Fruit fly (Drosophila melanogaster) whole organism, prepupa: ENCODE measurements around the gene CG4036.

Experiments
- Blimp-1 ChIP-seq: fragments of 200-800 bp; sonication (Bioruptor generic); optimal IDR thresholded peaks from 3 replicates; lab custom pipeline; 2017; ENCODE audit warnings: missing biosample characterization, missing genetic modification characterization, mild to moderate bottlenecking, moderate library complexity, missing genetic modification reagents
- CG10631 ChIP-seq: fragments of 200-800 bp; sonication (Bioruptor generic); optimal IDR thresholded peaks from 2 replicates; lab custom pipeline; 2016; ENCODE audit warnings: missing biosample characterization, missing genetic modification characterization
- CG10669 ChIP-seq: fragments of 200-800 bp; sonication (Bioruptor generic); optimal IDR thresholded peaks from 3 replicates; lab custom pipeline; 2018; ENCODE audit warnings: missing biosample characterization, mild to moderate bottlenecking, missing genetic modification characterization, moderate library complexity
- CG11294 ChIP-seq: fragments of 200-800 bp; sonication (Bioruptor generic); IDR thresholded peaks from 2 replicates; pipeline ENCODE4 v1.3.6; 2022; ENCODE audit warnings: missing biosample characterization, missing genetic modification characterization
- CG11902 ChIP-seq: fragments of 200-800 bp; sonication (Bioruptor generic); optimal IDR thresholded peaks from 3 replicates; lab custom pipeline; 2016; ENCODE audit warnings: missing biosample characterization, missing genetic modification characterization
- CG15336 ChIP-seq: fragments of 200-800 bp; sonication (Bioruptor generic); IDR thresholded peaks from 2 replicates; pipeline ENCODE4 v1.3.6; 2022; ENCODE audit warnings: missing biosample characterization, missing genetic modification characterization
- CG16779 ChIP-seq: fragments of 200-800 bp; sonication (Bioruptor generic); optimal IDR thresholded peaks from 3 replicates; lab custom pipeline; 2017; ENCODE audit warnings: missing biosample characterization, mild to moderate bottlenecking, missing genetic modification characterization
- CG3032 ChIP-seq: fragments of 200-800 bp; optimal IDR thresholded peaks from 2 replicates; lab custom pipeline; 2019; ENCODE audit warnings: missing biosample characterization, mild to moderate bottlenecking, missing genetic modification characterization, moderate library complexity
- CG32006 ChIP-seq: fragments of 200-800 bp; sonication (Bioruptor generic); optimal IDR thresholded peaks from 3 replicates; lab custom pipeline; 2017; ENCODE audit warnings: missing biosample characterization, mild to moderate bottlenecking, missing genetic modification characterization
- CG34406 ChIP-seq: fragments of 200-800 bp; sonication (Bioruptor generic); optimal IDR thresholded peaks from 3 replicates; lab custom pipeline; 2016; ENCODE audit warnings: missing biosample characterization, missing genetic modification characterization
- CG3919 ChIP-seq: fragments of 200-800 bp; sonication (Bioruptor generic); optimal IDR thresholded peaks from 3 replicates; lab custom pipeline; 2016; ENCODE audit warnings: missing biosample characterization, missing genetic modification characterization
- CG4318 ChIP-seq: fragments of 200-800 bp; sonication (Bioruptor generic); optimal IDR thresholded peaks from 3 replicates; lab custom pipeline; 2017; ENCODE audit warnings: missing biosample characterization, mild to moderate bottlenecking, missing genetic modification characterization
- CG6163 ChIP-seq: fragments of 200-800 bp; sonication (Bioruptor generic); IDR thresholded peaks from 3 replicates; pipeline ENCODE4 v1.3.6; 2022; ENCODE audit warnings: missing biosample characterization, missing genetic modification characterization
- CG6792 ChIP-seq: fragments of 200-800 bp; sonication (Bioruptor generic); optimal IDR thresholded peaks from 3 replicates; lab custom pipeline; 2016; ENCODE audit warnings: missing biosample characterization, missing genetic modification characterization
- CG6808 ChIP-seq: fragments of 200-800 bp; sonication (Bioruptor generic); optimal IDR thresholded peaks from 3 replicates; lab custom pipeline; 2017; ENCODE audit warnings: missing biosample characterization, missing genetic modification characterization, mild to moderate bottlenecking, moderate library complexity, missing genetic modification reagents
- CG6854 ChIP-seq: fragments of 200-800 bp; sonication (Bioruptor generic); optimal IDR thresholded peaks from 2 replicates; lab custom pipeline; 2017; ENCODE audit warnings: missing biosample characterization, mild to moderate bottlenecking, missing genetic modification characterization
- CG7368 ChIP-seq: fragments of 200-800 bp; sonication (Bioruptor generic); optimal IDR thresholded peaks from 3 replicates; lab custom pipeline; 2016; ENCODE audit warnings: missing biosample characterization, missing genetic modification characterization
- CG8119 ChIP-seq: fragments of 200-800 bp; sonication (Bioruptor generic); IDR thresholded peaks from 3 replicates; pipeline ENCODE4 v1.3.6; 2022; ENCODE audit warnings: missing biosample characterization, missing genetic modification characterization
- CG8319 ChIP-seq: fragments of 200-800 bp; sonication (Bioruptor generic); optimal IDR thresholded peaks from 3 replicates; lab custom pipeline; 2016; ENCODE audit warnings: missing biosample characterization, missing genetic modification characterization
- Eip75B ChIP-seq: fragments of 200-800 bp; sonication (Bioruptor generic); optimal IDR thresholded peaks from 3 replicates; lab custom pipeline; 2016; ENCODE audit warnings: missing biosample characterization, missing genetic modification characterization
- Eip78C ChIP-seq: fragments of 200-800 bp; sonication (Bioruptor generic); peaks from one replicate; lab custom pipeline; 2016; ENCODE audit warnings: missing biosample characterization, missing genetic modification characterization
- Ets21C ChIP-seq: fragments of 200-800 bp; sonication (Bioruptor generic); optimal IDR thresholded peaks from 3 replicates; lab custom pipeline; 2016; ENCODE audit warnings: missing biosample characterization, missing genetic modification characterization
- Hr39 ChIP-seq: fragments of 200-800 bp; sonication (Bioruptor generic); optimal IDR thresholded peaks from 2 replicates; lab custom pipeline; 2016; ENCODE audit warnings: missing biosample characterization, missing genetic modification characterization
- Hr4 ChIP-seq: fragments of 200-800 bp; sonication (Bioruptor generic); optimal IDR thresholded peaks from 3 replicates; lab custom pipeline; 2016; ENCODE audit warnings: missing biosample characterization, missing genetic modification characterization
- Lpt ChIP-seq: fragments of 200-800 bp; sonication (Bioruptor generic); optimal IDR thresholded peaks from 3 replicates; lab custom pipeline; 2016; ENCODE audit warnings: missing biosample characterization, missing genetic modification characterization
- Met ChIP-seq: fragments of 200-800 bp; sonication (Bioruptor generic); optimal IDR thresholded peaks from 3 replicates; lab custom pipeline; 2016; ENCODE audit warnings: missing biosample characterization, missing genetic modification characterization
- Smox ChIP-seq: fragments of 200-800 bp; sonication (Bioruptor generic); optimal IDR thresholded peaks from 3 replicates; lab custom pipeline; 2016; ENCODE audit warnings: missing biosample characterization, missing genetic modification characterization
- Sox14 ChIP-seq: fragments of 200-800 bp; sonication (Bioruptor generic); optimal IDR thresholded peaks from 3 replicates; lab custom pipeline; 2016; ENCODE audit warnings: missing biosample characterization, missing genetic modification characterization
- achi ChIP-seq: fragments of 200-800 bp; sonication (Bioruptor generic); optimal IDR thresholded peaks from 3 replicates; lab custom pipeline; 2016; ENCODE audit warnings: missing biosample characterization, missing genetic modification characterization
- cyc ChIP-seq: fragments of 200-800 bp; sonication (Bioruptor generic); optimal IDR thresholded peaks from 3 replicates; lab custom pipeline; 2016; ENCODE audit warnings: missing biosample characterization, missing genetic modification characterization
- dac ChIP-seq: fragments of 200-800 bp; sonication (Bioruptor generic); optimal IDR thresholded peaks from 2 replicates; lab custom pipeline; 2017; ENCODE audit warnings: missing biosample characterization, mild to moderate bottlenecking, missing genetic modification characterization
- esn ChIP-seq: fragments of 200-800 bp; sonication (Bioruptor generic); optimal IDR thresholded peaks from 2 replicates; lab custom pipeline; 2016; ENCODE audit warnings: missing biosample characterization, mild to moderate bottlenecking, missing genetic modification characterization, moderate library complexity
- fd59A ChIP-seq: fragments of 200-800 bp; sonication (Bioruptor generic); optimal IDR thresholded peaks from 2 replicates; lab custom pipeline; 2017; ENCODE audit warnings: missing biosample characterization, mild to moderate bottlenecking, missing genetic modification characterization, missing genetic modification reagents
- fkh ChIP-seq: fragments of 200-800 bp; sonication (Bioruptor generic); optimal IDR thresholded peaks from 3 replicates; lab custom pipeline; 2017; ENCODE audit warnings: missing biosample characterization, mild to moderate bottlenecking, missing genetic modification characterization, moderate library complexity
- lz ChIP-seq: fragments of 200-800 bp; sonication (Bioruptor generic); optimal IDR thresholded peaks from 3 replicates; lab custom pipeline; 2016; ENCODE audit warnings: missing biosample characterization, missing genetic modification characterization
- net ChIP-seq: fragments of 200-800 bp; sonication (Bioruptor generic); optimal IDR thresholded peaks from 3 replicates; lab custom pipeline; 2016; ENCODE audit warnings: missing biosample characterization, missing genetic modification characterization
- pdm3 ChIP-seq: fragments of 200-800 bp; sonication (Bioruptor generic); optimal IDR thresholded peaks from 3 replicates; lab custom pipeline; 2016; ENCODE audit warnings: missing biosample characterization, missing genetic modification characterization
- spab ChIP-seq: fragments of 200-800 bp; sonication (Bioruptor generic); optimal IDR thresholded peaks from 2 replicates; lab custom pipeline; 2017; ENCODE audit warnings: missing biosample characterization, mild to moderate bottlenecking, missing genetic modification characterization, missing genetic modification reagents
- ss ChIP-seq, 2 experiments: fragments of 200-800 bp; sonication (Bioruptor generic); optimal IDR thresholded peaks; 2 replicates in 1 of 2; 3 replicates in 1 of 2; lab custom pipeline; 2017 to 2018; ENCODE audit warnings: mild to moderate bottlenecking in 2 of 2, missing biosample characterization in 2 of 2, missing genetic modification characterization in 2 of 2, moderate library complexity in 1 of 2
- svp ChIP-seq: fragments of 200-800 bp; sonication (Bioruptor generic); peaks from one replicate; lab custom pipeline; 2016; ENCODE audit warnings: missing biosample characterization, missing genetic modification characterization
- topi ChIP-seq: fragments of 200-800 bp; sonication (Bioruptor generic); optimal IDR thresholded peaks from 3 replicates; lab custom pipeline; 2016; ENCODE audit warnings: missing biosample characterization, missing genetic modification characterization
- vri ChIP-seq: fragments of 200-800 bp; sonication (Bioruptor generic); optimal IDR thresholded peaks from 3 replicates; lab custom pipeline; 2016; ENCODE audit warnings: missing biosample characterization, mild to moderate bottlenecking, missing genetic modification characterization

Gene CG4036

DNA sequence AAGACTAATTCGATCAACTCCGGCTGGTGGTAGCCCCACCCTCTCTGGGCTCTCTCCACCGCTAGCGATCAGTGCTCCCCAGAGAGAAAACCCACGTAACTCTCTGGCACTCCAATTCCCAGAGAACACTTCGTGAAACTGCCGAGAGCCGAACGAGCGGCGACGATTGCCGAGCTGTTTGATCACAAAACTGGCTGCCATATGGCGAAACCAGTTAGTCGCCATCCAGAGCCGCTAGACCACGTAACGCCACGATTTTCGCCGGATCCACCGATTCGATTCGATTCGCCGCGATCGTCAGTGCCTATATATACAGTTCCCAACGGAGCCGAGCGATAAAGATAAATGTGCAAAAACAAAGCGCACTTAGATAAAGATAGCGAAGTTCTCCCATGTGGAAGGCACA lies 8.5 kb upstream of the CG4036 start, which contains the start of gene IP3K1 (continued):
- TF ChIP-seq Blimp-1 (GFP tag; lab: Kevin White, UChicago) = no peak
- peak; percentile 85 for TF ChIP-seq vri (GFP tag; lab: Kevin White, UChicago)
- peak; percentile 54 for TF ChIP-seq fkh (GFP tag; lab: Kevin White, UChicago)
- TF ChIP-seq Sox14 = peak; percentile 60
- TF ChIP-seq CG15336 (GFP tag; lab: Robert Waterston, UW) = peak; percentile 65; the same call in 1 of the 2 replicates
- TF ChIP-seq CG4318 (GFP tag; lab: Kevin White, UChicago) = no peak
- peak; percentile 74 to 76 for TF ChIP-seq ss (GFP tag; optimal IDR thresholded peaks at IDR 0.05; lab: Kevin White, UChicago)
- no peak for TF ChIP-seq Ets21C (GFP tag; lab: Kevin White, UChicago)
- TF ChIP-seq net (GFP tag; lab: Kevin White, UChicago) = peak; percentile 82
- TF ChIP-seq CG32006 (GFP tag; lab: Kevin White, UChicago) = peak; percentile 28
- TF ChIP-seq CG7368 (GFP tag; lab: Kevin White, UChicago) = peak; percentile 39

DNA sequence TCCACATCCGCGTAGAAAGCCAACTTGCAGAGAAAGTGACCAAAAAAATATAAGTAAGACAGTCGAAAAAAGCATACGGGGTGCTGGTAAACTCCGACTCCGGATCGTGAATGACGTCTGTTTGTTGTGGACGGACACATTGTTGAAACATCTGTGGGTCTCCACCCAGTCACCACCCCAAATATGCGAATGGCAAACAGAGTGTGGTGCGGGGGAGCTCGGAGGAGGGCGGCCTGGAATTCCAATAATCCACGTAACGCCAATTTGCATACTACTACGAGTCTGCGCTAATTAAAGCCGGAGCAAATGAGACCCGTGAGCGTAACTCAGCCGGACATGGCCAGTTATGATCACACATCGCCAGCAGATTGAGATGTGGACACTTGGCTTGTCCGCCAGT lies 7.6 kb upstream of the CG4036 start:
- TF ChIP-seq CG10631 (GFP tag; lab: Kevin White, UChicago) (no peak), Eip75B (GFP tag; lab: Kevin White, UChicago) (no peak), CG15336 (GFP tag; lab: Robert Waterston, UW) (no peak), Lpt (GFP tag; lab: Kevin White, UChicago) (no peak), CG32006 (GFP tag; lab: Kevin White, UChicago) (no peak), cyc (no peak), CG6808 (GFP tag; lab: Kevin White, UChicago) (no peak), CG7368 (GFP tag; lab: Kevin White, UChicago) (no peak), CG16779 (no peak), Smox (GFP tag; lab: Kevin White, UChicago) (no peak), Hr39 (GFP tag; lab: Kevin White, UChicago) (no peak), CG6854 (GFP tag; lab: Kevin White, UChicago) (no peak), vri (GFP tag; lab: Kevin White, UChicago) (peak; percentile 35), achi (GFP tag; lab: Kevin White, UChicago) (no peak), CG8119 (no peak), Met (GFP tag; lab: Kevin White, UChicago) (no peak), Blimp-1 (GFP tag; lab: Kevin White, UChicago) (peak; percentile 21), CG8319 (GFP tag; lab: Kevin White, UChicago) (no peak), Ets21C (GFP tag; lab: Kevin White, UChicago) (no peak), dac (GFP tag; lab: Kevin White, UChicago) (no peak), lz (GFP tag; lab: Kevin White, UChicago) (no peak), Eip78C (GFP tag; lab: Kevin White, UChicago) (peak; percentile 51), fkh (GFP tag; lab: Kevin White, UChicago) (peak; percentile 28), CG6792 (no peak)

DNA sequence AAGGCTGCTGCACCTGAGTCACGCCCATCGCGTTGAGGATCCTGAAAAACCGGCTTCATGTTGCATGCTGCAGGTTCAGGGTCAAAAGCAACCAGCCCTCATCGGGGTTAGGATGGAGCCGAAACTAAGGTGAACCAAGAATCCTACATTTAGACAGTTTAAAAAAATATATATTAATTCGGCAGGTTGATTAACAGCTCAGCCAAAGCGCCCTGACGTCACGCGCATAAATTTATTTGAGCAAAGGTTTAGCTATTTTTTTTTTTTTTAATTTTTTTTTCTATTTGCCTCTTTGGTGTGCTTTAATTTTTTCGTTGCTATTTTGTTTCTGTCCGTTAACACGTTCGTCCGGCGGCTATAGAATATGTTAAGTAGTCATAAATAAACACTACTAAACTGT lies 6.2 kb upstream of the CG4036 start:
- TF ChIP-seq CG16779 (no peak), Eip78C (GFP tag; lab: Kevin White, UChicago) (peak; percentile 52), ss (GFP tag; optimal IDR thresholded peaks at IDR 0.05; lab: Kevin White, UChicago) (peak; percentile 17 to 24), svp (GFP tag; lab: Kevin White, UChicago) (no peak), CG3032 (tag; lab: Kevin White, UChicago) (peak; percentile 3)

DNA sequence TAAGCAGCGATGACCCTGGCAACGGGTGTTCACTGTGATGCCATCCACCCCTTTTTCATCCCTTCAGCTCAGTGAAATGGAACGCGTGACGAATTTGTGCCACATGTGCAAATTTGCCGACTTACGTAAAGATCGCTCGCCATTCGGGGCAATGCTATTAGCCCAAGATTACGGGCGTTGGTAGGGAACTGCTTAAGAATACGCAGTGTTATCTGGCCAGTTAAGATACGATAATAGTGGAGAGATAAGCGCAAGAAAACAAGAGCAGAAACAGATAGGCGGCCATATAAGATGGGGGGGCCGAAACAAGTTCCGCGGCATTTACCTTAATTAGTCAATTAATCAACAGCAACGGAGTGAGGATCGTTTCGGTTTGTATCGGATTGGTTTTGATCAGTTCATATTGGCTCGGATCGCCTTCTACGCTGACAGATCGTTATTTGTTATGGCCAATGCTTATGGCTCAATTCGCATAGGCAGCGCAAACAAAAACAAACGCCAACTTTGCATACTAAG lies 4.7 kb upstream of the CG4036 start:
- TF ChIP-seq Eip75B (GFP tag; lab: Kevin White, UChicago) (no peak), CG10669 (no peak), lz (GFP tag; lab: Kevin White, UChicago) (no peak), dac (GFP tag; lab: Kevin White, UChicago) (no peak), Hr4 (no peak), CG16779 (no peak), CG3919 (GFP tag; lab: Kevin White, UChicago) (no peak), esn (GFP tag; lab: Kevin White, UChicago) (peak; percentile 14), CG15336 (GFP tag; lab: Robert Waterston, UW) (no peak), CG6854 (GFP tag; lab: Kevin White, UChicago) (no peak), CG11902 (GFP tag; lab: Kevin White, UChicago) (no peak), CG10631 (GFP tag; lab: Kevin White, UChicago) (no peak), CG6792 (peak; percentile 43), Blimp-1 (GFP tag; lab: Kevin White, UChicago) (no peak), CG11294 (GFP tag; lab: Robert Waterston, UW) (no peak), vri (GFP tag; lab: Kevin White, UChicago) (peak; percentile 95), Smox (GFP tag; lab: Kevin White, UChicago) (no peak), svp (GFP tag; lab: Kevin White, UChicago) (no peak), fd59A (GFP tag; lab: Kevin White, UChicago) (peak; percentile 15), spab (GFP tag; lab: Kevin White, UChicago) (no peak), pdm3 (no peak), CG34406 (GFP tag; lab: Kevin White, UChicago) (no peak), CG6163 (GFP tag; lab: Robert Waterston, UW) (peak; percentile 15; the same call in 1 of the 3 replicates), CG8119 (no peak), topi (GFP tag; lab: Kevin White, UChicago) (no peak), CG8319 (GFP tag; lab: Kevin White, UChicago) (no peak)
